Fruit fly (Drosophila melanogaster) whole organism, wandering third instar larva: ENCODE data around the gene CG32191.
"Not testable (repeated sequence)": the region's sequence is repeated elsewhere in the genome, so short reads cannot be mapped to it uniquely, and the experiment has no call there.

Experiments used
- Abd-B ChIP-seq: fragments of >200 bp; optimal IDR thresholded peaks from 2 replicates; lab custom pipeline; 2017; ENCODE audit warnings: missing biosample characterization, missing genetic modification characterization
- jim ChIP-seq: fragments of 175-275, 200-325 bp; sonication (Bioruptor generic); optimal IDR thresholded peaks from 2 replicates; lab custom pipeline; 2016; ENCODE audit warnings: missing biosample characterization, mild to moderate bottlenecking, missing genetic modification characterization

DNA sequence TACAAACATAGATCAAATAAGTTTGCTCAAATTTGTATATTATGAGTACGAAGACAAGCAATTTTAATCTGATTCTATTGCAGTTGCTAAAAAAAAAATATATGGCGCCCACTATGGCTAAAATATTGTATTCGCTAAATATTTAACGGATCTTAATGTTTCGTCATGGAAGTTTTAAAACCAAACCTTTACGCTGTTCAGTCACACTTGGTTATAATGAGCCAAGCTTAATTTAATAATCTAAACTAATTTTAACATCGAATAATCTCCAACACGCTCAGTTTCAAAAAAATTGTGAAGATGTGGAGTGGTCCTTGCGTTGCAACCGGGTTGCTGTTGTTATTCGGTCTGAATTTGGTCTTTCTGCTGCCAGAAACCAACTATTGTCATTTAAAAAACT is 49.2 kb upstream of the CG32191 start, which contains the start of gene CG34002:
- TF ChIP-seq Abd-B; jim (GFP tag; lab: Kevin White, UChicago): not testable (repeated sequence)
